Worm (Caenorhabditis elegans) whole organism, L1 larva: Measurements from ENCODE around the gene ZK856.7.

Experiments
- C16A3.4 ChIP-seq: fragments of 150-350 bp; optimal IDR thresholded peaks from 2 replicates; lab custom pipeline; 2014; ENCODE audit warnings: missing biosample characterization, missing genetic modification characterization
- C34B4.2 ChIP-seq: sonication (generic microtip); optimal IDR thresholded peaks from 2 replicates; lab custom pipeline; 2017; ENCODE audit warnings: mild to moderate bottlenecking, missing genetic modification characterization, missing compliant biosample characterization
- F16B12.6 ChIP-seq: fragments of 150-350 bp; optimal IDR thresholded peaks from 2 replicates; lab custom pipeline; 2014; ENCODE audit warnings: missing biosample characterization, missing genetic modification characterization
- Y116A8C.19 ChIP-seq: sonication (generic microtip); optimal IDR thresholded peaks from 2 replicates; lab custom pipeline; 2016; ENCODE audit warnings: missing compliant biosample characterization, missing genetic modification characterization, borderline replicate concordance
- aha-1 ChIP-seq: fragments of 150-350 bp; optimal IDR thresholded peaks from 2 replicates; lab custom pipeline; 2014; ENCODE audit warnings: missing biosample characterization, missing genetic modification characterization
- ama-1 ChIP-seq: fragments of 150-350 bp; optimal IDR thresholded peaks from 2 replicates; lab custom pipeline; 2014
- ceh-63 ChIP-seq: fragments of 200-800 bp; sonication (Bioruptor generic); optimal IDR thresholded peaks from 2 replicates; lab custom pipeline; 2018; ENCODE audit warnings: mild to moderate bottlenecking, missing genetic modification characterization, missing compliant biosample characterization
- ceh-8 ChIP-seq: fragments of 200-800 bp; sonication (Bioruptor generic); optimal IDR thresholded peaks from 2 replicates; lab custom pipeline; 2018; ENCODE audit warnings: mild to moderate bottlenecking, missing genetic modification characterization, moderate library complexity, missing compliant biosample characterization
- dpl-1 ChIP-seq, 3 experiments: fragments of 150-350 bp in 2 of 3; sonication (generic microtip) in 1 of 3; optimal IDR thresholded peaks; 2 replicates each; lab custom pipeline; 2014 to 2017; ENCODE audit warnings: missing biosample characterization in 3 of 3, missing genetic modification characterization in 3 of 3, missing genetic modification reagents in 3 of 3
- dsc-1 ChIP-seq: sonication (generic microtip); optimal IDR thresholded peaks from 2 replicates; lab custom pipeline; 2016; ENCODE audit warnings: mild to moderate bottlenecking, missing genetic modification characterization, missing compliant biosample characterization
- efl-1 ChIP-seq, 4 experiments: fragments of 150-350 bp; optimal IDR thresholded peaks in 3 of 4; peaks in 1 of 4; 1 replicate in 1 of 4; 2 replicates in 3 of 4; lab custom pipeline; 2014; ENCODE audit warnings: missing biosample characterization in 2 of 4, missing genetic modification characterization in 2 of 4, missing genetic modification reagents in 2 of 4
- efl-3 ChIP-seq: fragments of 200-800 bp; sonication (Bioruptor generic); optimal IDR thresholded peaks from 2 replicates; lab custom pipeline; 2018; ENCODE audit warnings: mild to moderate bottlenecking, missing genetic modification characterization, missing compliant biosample characterization
- elt-2 ChIP-seq: sonication (generic microtip); optimal IDR thresholded peaks from 2 replicates; lab custom pipeline; 2016; ENCODE audit warnings: missing genetic modification characterization, mild to moderate bottlenecking, inconsistent platforms, missing compliant biosample characterization, missing genetic modification reagents
- fkh-10 ChIP-seq: sonication (generic microtip); optimal IDR thresholded peaks from 2 replicates; lab custom pipeline; 2017; ENCODE audit warnings: missing biosample characterization, missing genetic modification reagents, missing genetic modification characterization
- fkh-4 ChIP-seq: sonication (generic microtip); optimal IDR thresholded peaks from 2 replicates; lab custom pipeline; 2016; ENCODE audit warnings: missing compliant biosample characterization, missing genetic modification characterization, borderline replicate concordance
- fkh-8 ChIP-seq: sonication (generic microtip); optimal IDR thresholded peaks from 2 replicates; lab custom pipeline; 2016; ENCODE audit warnings: mild to moderate bottlenecking, missing genetic modification characterization, missing compliant biosample characterization
- grh-1 ChIP-seq: fragments of 200-800 bp; sonication (Bioruptor generic); IDR thresholded peaks from 2 replicates; pipeline ENCODE4 v1.3.6; 2022; ENCODE audit warnings: missing genetic modification reagents, missing genetic modification characterization, missing compliant biosample characterization
- hpl-2 ChIP-seq: fragments of 150-350 bp; optimal IDR thresholded peaks from 2 replicates; lab custom pipeline; 2014; ENCODE audit warnings: missing biosample characterization, missing genetic modification reagents, missing genetic modification characterization
- irx-1 ChIP-seq: sonication (generic microtip); optimal IDR thresholded peaks from 2 replicates; lab custom pipeline; 2016; ENCODE audit warnings: missing genetic modification characterization, missing compliant biosample characterization
- lin-14 ChIP-seq: fragments of 200-800 bp; sonication (Bioruptor generic); optimal IDR thresholded peaks from 2 replicates; lab custom pipeline; 2018; ENCODE audit warnings: mild to moderate bottlenecking, missing genetic modification characterization, moderate library complexity, missing compliant biosample characterization
- lin-15B ChIP-seq: fragments of 150-350 bp; sonication (generic microtip); optimal IDR thresholded peaks from 3 replicates; lab custom pipeline; 2014; ENCODE audit warnings: missing biosample characterization, missing genetic modification characterization
- lin-35 ChIP-seq, 2 experiments: fragments of 150-350 bp; optimal IDR thresholded peaks; 2 replicates each; lab custom pipeline; 2014; ENCODE audit warnings: missing biosample characterization in 2 of 2, missing genetic modification characterization in 2 of 2, missing genetic modification reagents in 2 of 2
- mab-9 ChIP-seq: fragments of 200-800 bp; sonication (Bioruptor generic); IDR thresholded peaks from 2 replicates; pipeline ENCODE4 v1.3.6; 2022; ENCODE audit warnings: missing genetic modification reagents, missing genetic modification characterization, missing compliant biosample characterization
- nhr-11 ChIP-seq: fragments of 150-350 bp; optimal IDR thresholded peaks from 2 replicates; lab custom pipeline; 2014; ENCODE audit warnings: missing biosample characterization, missing genetic modification characterization
- nhr-12 ChIP-seq: sonication (generic microtip); optimal IDR thresholded peaks from 2 replicates; lab custom pipeline; 2017; ENCODE audit warnings: missing biosample characterization, missing genetic modification characterization
- nhr-76 ChIP-seq: sonication (generic microtip); optimal IDR thresholded peaks from 2 replicates; lab custom pipeline; 2017; ENCODE audit warnings: missing biosample characterization, missing genetic modification characterization
- nhr-77 ChIP-seq: fragments of 150-350 bp; optimal IDR thresholded peaks from 2 replicates; lab custom pipeline; 2014; ENCODE audit warnings: missing biosample characterization, missing genetic modification characterization
- nhr-85 ChIP-seq: sonication (generic microtip); peaks from one replicate; lab custom pipeline; 2016; ENCODE audit warnings: missing genetic modification characterization, inconsistent platforms, missing compliant biosample characterization
- nhr-90 ChIP-seq: sonication (generic microtip); optimal IDR thresholded peaks from 2 replicates; lab custom pipeline; 2016; ENCODE audit warnings: mild to moderate bottlenecking, missing genetic modification characterization, missing compliant biosample characterization; ENCODE audit not compliant: poor library complexity
- pax-3 ChIP-seq: fragments of 200-800 bp; sonication (Bioruptor generic); optimal IDR thresholded peaks from 2 replicates; lab custom pipeline; 2018; ENCODE audit warnings: mild to moderate bottlenecking, missing genetic modification characterization, moderate library complexity, missing compliant biosample characterization
- sptf-1 ChIP-seq: fragments of 150-350 bp; optimal IDR thresholded peaks from 2 replicates; lab custom pipeline; 2014; ENCODE audit warnings: missing biosample characterization, missing genetic modification characterization
- sup-37 ChIP-seq: fragments of 200-800 bp; sonication (Bioruptor generic); optimal IDR thresholded peaks from 2 replicates; lab custom pipeline; 2018; ENCODE audit warnings: mild to moderate bottlenecking, missing genetic modification characterization, missing compliant biosample characterization
- swsn-7 ChIP-seq: sonication (generic microtip); optimal IDR thresholded peaks from 2 replicates; lab custom pipeline; 2016; ENCODE audit warnings: missing genetic modification characterization, missing compliant biosample characterization
- tbx-2 ChIP-seq: sonication (generic microtip); optimal IDR thresholded peaks from 2 replicates; lab custom pipeline; 2016; ENCODE audit warnings: missing genetic modification characterization, missing compliant biosample characterization
- tlp-1 ChIP-seq: fragments of 150-350 bp; optimal IDR thresholded peaks from 2 replicates; lab custom pipeline; 2014; ENCODE audit warnings: missing biosample characterization, missing genetic modification characterization
- unc-98 ChIP-seq: fragments of 200-800 bp; sonication (Bioruptor generic); IDR thresholded peaks from 2 replicates; pipeline ENCODE4 v1.3.6; 2022; ENCODE audit warnings: missing genetic modification characterization, missing compliant biosample characterization
- vab-15 ChIP-seq: sonication (generic microtip); optimal IDR thresholded peaks from 2 replicates; lab custom pipeline; 2017; ENCODE audit warnings: missing genotype, mild to moderate bottlenecking, missing genetic modification characterization, missing compliant biosample characterization
- xbp-1 ChIP-seq: sonication (generic microtip); optimal IDR thresholded peaks from 2 replicates; lab custom pipeline; 2016; ENCODE audit warnings: missing genetic modification characterization, missing compliant biosample characterization
- zag-1 ChIP-seq: fragments of 150-350 bp; optimal IDR thresholded peaks from 2 replicates; lab custom pipeline; 2014; ENCODE audit warnings: missing biosample characterization, missing genetic modification characterization
- ztf-11 ChIP-seq, 2 experiments: sonication (generic microtip); optimal IDR thresholded peaks; 2 replicates each; lab custom pipeline; 2016 to 2017; ENCODE audit warnings: missing genetic modification characterization in 2 of 2, missing biosample characterization in 1 of 2, missing compliant biosample characterization in 1 of 2

The ZK856.7 gene

DNA sequence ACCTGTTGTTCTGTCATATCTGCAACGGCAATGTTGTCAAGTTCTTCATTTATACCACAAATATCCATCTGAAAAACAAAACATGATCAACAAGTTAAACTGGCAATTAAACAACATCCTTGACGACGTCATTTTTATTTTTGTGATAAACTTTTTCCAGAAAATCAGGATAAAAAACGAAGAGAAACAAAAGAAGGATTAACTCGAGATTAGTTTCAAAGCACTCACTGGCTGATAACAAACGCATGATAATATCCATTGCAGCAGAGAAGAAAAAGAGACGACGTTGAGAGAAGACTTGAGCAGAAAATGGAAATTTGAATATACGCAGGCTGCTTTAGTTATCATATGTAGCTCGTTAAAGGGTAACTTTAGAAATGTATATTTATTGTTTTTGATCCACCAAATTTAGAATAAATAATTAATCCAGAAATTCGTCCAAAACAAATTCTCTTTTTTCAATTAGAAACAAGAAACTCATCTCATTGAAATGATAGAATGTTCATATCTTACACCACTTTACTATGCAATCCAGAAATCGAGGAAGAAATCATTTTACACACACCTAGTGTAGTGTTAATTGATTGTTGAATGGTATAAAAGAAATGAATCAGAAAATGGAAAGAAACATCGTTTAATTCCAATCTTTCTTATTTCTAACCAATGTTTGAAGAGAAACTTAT lies 39.4 kb downstream of the ZK856.7 start, which contains the start of the genes C12D8.21 and col-148 (continued):
- TF ChIP-seq pax-3 (tag; lab: Kevin White, UChicago) (peak; percentile 62), C16A3.4 (tag; lab: Kevin White, UChicago) (no peak), ztf-11 (tag; optimal IDR thresholded peaks at IDR 0.05; lab: Kevin White, UChicago) (no peak), F16B12.6 (tag; lab: Kevin White, UChicago) (no peak), ama-1 (lab: Kevin White, UChicago) (no peak), lin-15B (tag; lab: Kevin White, UChicago) (no peak), efl-3 (GFP tag; lab: Kevin White, UChicago) (no peak), tbx-2 (tag; lab: Kevin White, UChicago) (no peak), nhr-76 (tag; lab: Kevin White, UChicago) (no peak), C34B4.2 (tag; lab: Kevin White, UChicago) (no peak)

DNA sequence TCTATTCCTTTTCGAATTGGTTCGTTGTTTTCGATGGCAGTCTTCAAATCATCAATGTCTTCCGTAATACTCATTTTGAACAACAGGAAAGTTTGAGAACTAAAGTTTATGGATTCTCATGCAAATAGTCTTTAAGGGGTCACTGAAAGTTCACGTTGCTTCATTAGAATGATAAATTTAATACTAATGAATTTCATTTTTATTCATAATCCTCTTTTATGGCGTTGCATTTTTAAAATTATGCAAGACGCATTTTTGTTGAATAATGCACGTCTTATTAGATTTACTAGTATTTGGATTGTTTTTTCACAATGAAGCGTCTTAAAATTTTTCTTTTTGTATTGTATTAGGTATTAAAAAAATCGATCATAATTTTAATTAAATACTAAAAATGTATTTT lies 41.2 kb downstream of the ZK856.7 start, which contains the start of gene C12D8.9:
Gene C12D8.9 (minus strand): TSS at position 101 of the 400 bp plus-strand sequence.
- TF ChIP-seq tlp-1 (tag; lab: Kevin White, UChicago): no peak
- TF ChIP-seq sup-37 (GFP tag; lab: Kevin White, UChicago): no peak

DNA sequence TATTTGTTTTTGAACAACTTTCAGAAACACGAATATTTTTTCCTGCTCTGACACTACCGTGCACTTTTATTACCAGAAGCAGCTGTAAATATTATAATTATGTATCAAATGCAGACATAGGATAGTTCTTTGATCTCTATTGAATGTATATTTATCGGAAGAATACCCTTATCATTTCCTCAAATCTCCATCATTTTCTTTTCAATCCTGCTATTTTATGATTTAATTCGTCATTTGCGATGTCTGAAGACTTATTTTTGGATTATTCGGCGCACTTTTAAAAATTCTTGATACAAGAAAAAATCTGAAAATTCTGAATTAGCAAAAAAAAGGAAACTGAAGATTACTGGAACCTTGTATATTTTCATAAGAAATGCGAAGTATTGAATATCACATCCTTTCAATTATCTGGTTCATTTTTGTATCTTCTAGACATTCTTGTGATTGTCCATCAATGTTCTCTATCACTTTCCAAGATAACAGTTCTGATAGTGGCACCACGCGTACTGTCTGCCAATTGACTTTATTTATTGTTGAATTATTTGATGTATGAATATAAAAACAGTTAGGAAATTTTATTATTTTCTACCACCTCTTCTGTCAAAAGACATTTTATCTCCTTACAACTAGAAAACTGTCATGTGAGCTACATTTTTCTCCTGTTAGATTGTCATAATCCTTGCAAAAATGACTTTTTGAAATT lies 42.3 kb downstream of the ZK856.7 start:
- TF ChIP-seq elt-2 (tag; lab: Kevin White, UChicago): peak; percentile 34
- no peak for TF ChIP-seq Y116A8C.19
- TF ChIP-seq sup-37 (GFP tag; lab: Kevin White, UChicago): no peak
- TF ChIP-seq fkh-8 (tag; lab: Kevin White, UChicago): peak; percentile 11
- TF ChIP-seq nhr-90 (tag; lab: Kevin White, UChicago): no peak
- TF ChIP-seq dsc-1 (tag; lab: Kevin White, UChicago): peak; percentile 73
- no peak for TF ChIP-seq fkh-4

ce11 chrV:10245615-10246014 lies 43.7 kb downstream of the ZK856.7 start:
- TF ChIP-seq fkh-10: no peak
- peak; percentile 6 for TF ChIP-seq dsc-1 (tag; lab: Kevin White, UChicago)

ce11 chrV:10246443-10246885 lies 44.6 kb downstream of the ZK856.7 start:
- TF ChIP-seq mab-9 (GFP tag; lab: Robert Waterston, UW): 0 out of 2 replicates have a peak, but pooled peaks have one; percentile 51
- TF ChIP-seq ceh-63 (GFP tag; lab: Kevin White, UChicago): no peak
- TF ChIP-seq irx-1 (tag; lab: Kevin White, UChicago): peak; percentile 20
- peak; percentile 55 to 66 for TF ChIP-seq lin-35 (GFP tag; optimal IDR thresholded peaks at IDR 0.05; lab: Kevin White, UChicago)
- no peak for TF ChIP-seq nhr-12
- TF ChIP-seq nhr-11: peak; percentile 31
- TF ChIP-seq nhr-85 (tag; lab: Kevin White, UChicago): peak; percentile 67
- no peak for TF ChIP-seq sup-37 (GFP tag; lab: Kevin White, UChicago)
- TF ChIP-seq pax-3 (tag; lab: Kevin White, UChicago): peak; percentile 75
- TF ChIP-seq vab-15 (tag; lab: Kevin White, UChicago): no peak
- no peak for TF ChIP-seq zag-1 (tag; lab: Kevin White, UChicago)
- no peak for TF ChIP-seq nhr-90 (tag; lab: Kevin White, UChicago)
- peak; percentile 34 to 65 (median 44) for TF ChIP-seq dpl-1 (GFP tag; optimal IDR thresholded peaks at IDR 0.05; lab: Kevin White, UChicago)
- TF ChIP-seq aha-1 (tag; lab: Kevin White, UChicago): no peak
- TF ChIP-seq sptf-1: no peak
- peak; percentile 28 for TF ChIP-seq ceh-8
- peak; percentile 55 for TF ChIP-seq fkh-4
- TF ChIP-seq grh-1 (GFP tag; lab: Robert Waterston, UW): no peak
- no peak for TF ChIP-seq nhr-77
- no peak for TF ChIP-seq tbx-2 (tag; lab: Kevin White, UChicago)
- peak; percentile 94 for TF ChIP-seq lin-14 (GFP tag; lab: Kevin White, UChicago)
- no peak for TF ChIP-seq lin-15B (tag; lab: Kevin White, UChicago)
- no peak for TF ChIP-seq Y116A8C.19
- TF ChIP-seq efl-1 (optimal IDR thresholded peaks at IDR 0.05; lab: Kevin White, UChicago): peak; percentile 35 to 53
- peak; percentile 42 to 79 for TF ChIP-seq efl-1 (GFP tag; optimal IDR thresholded peaks at IDR 0.05 in 1 of 2; lab: Kevin White, UChicago)
- TF ChIP-seq swsn-7: peak; percentile 42
- peak; percentile 34 for TF ChIP-seq xbp-1
- no peak for TF ChIP-seq unc-98 (GFP tag; lab: Robert Waterston, UW)
- no peak for TF ChIP-seq tlp-1 (tag; lab: Kevin White, UChicago)
- no peak for TF ChIP-seq hpl-2 (GFP tag; lab: Kevin White, UChicago)
